Worm (Caenorhabditis elegans) whole organism, L4 larva: ENCODE data around the gene F31E3.6.

ENCODE experiments used
- F10B5.3 ChIP-seq: sonication (generic microtip); optimal IDR thresholded peaks from 2 replicates; lab custom pipeline; 2016; ENCODE audit warnings: mild to moderate bottlenecking, missing genetic modification characterization, missing compliant biosample characterization
- F44E2.7 ChIP-seq: fragments of 200-800 bp; sonication (Bioruptor generic); IDR thresholded peaks from 2 replicates; pipeline ENCODE4 v2.1.2; 2022; ENCODE audit warnings: missing genetic modification characterization, missing compliant biosample characterization
- R02D3.7 ChIP-seq: fragments of 150-350 bp; sonication (generic microtip); optimal IDR thresholded peaks from 3 replicates; lab custom pipeline; 2014; ENCODE audit warnings: missing biosample characterization, missing genetic modification characterization
- T20F7.1 ChIP-seq: fragments of 200-800 bp; sonication (Bioruptor generic); optimal IDR thresholded peaks from 2 replicates; lab custom pipeline; 2018; ENCODE audit warnings: mild to moderate bottlenecking, missing genetic modification characterization, missing compliant biosample characterization
- Y48G9A.11 ChIP-seq: fragments of 200-800 bp; sonication (Bioruptor generic); IDR thresholded peaks from 2 replicates; pipeline ENCODE4 v1.3.6; 2022; ENCODE audit warnings: missing genetic modification reagents, missing genetic modification characterization, missing compliant biosample characterization
- ZK546.5 ChIP-seq, 2 experiments: sonication (generic microtip); optimal IDR thresholded peaks; 2 replicates each; lab custom pipeline; 2017; ENCODE audit warnings: missing biosample characterization in 2 of 2, missing genetic modification characterization in 2 of 2
- arid-1 ChIP-seq: fragments of 200-800 bp; sonication (Bioruptor generic); conservative IDR thresholded peaks from 2 replicates; pipeline ENCODE4 v1.3.6; 2022; ENCODE audit warnings: missing genetic modification reagents, missing genetic modification characterization, missing compliant biosample characterization
- daf-16 ChIP-seq, 3 experiments: sonication (generic microtip); optimal IDR thresholded peaks; 2 replicates each; lab custom pipeline; 2016 to 2017; ENCODE audit warnings: missing genetic modification characterization in 3 of 3, missing genetic modification reagents in 3 of 3, mild to moderate bottlenecking in 2 of 3, missing compliant biosample characterization in 2 of 3, missing biosample characterization in 1 of 3, moderate library complexity in 1 of 3
- dmd-6 ChIP-seq: fragments of 200-800 bp; sonication (Bioruptor generic); IDR thresholded peaks from 2 replicates; pipeline ENCODE4 v1.3.6; 2022; ENCODE audit warnings: missing genetic modification reagents, missing genetic modification characterization, missing compliant biosample characterization
- dmd-9 ChIP-seq: fragments of 200-800 bp; sonication (Bioruptor generic); IDR thresholded peaks from 2 replicates; pipeline ENCODE4 v1.3.6; 2022; ENCODE audit warnings: missing genetic modification reagents, missing genetic modification characterization, missing compliant biosample characterization
- dpl-1 ChIP-seq: fragments of 150-350 bp; optimal IDR thresholded peaks from 2 replicates; lab custom pipeline; 2014; ENCODE audit warnings: missing biosample characterization, missing genetic modification reagents, missing genetic modification characterization
- egl-43 ChIP-seq: fragments of 200-800 bp; sonication (Bioruptor generic); IDR thresholded peaks from 2 replicates; pipeline ENCODE4 v1.3.6; 2022; ENCODE audit warnings: missing genetic modification reagents, missing genetic modification characterization, missing compliant biosample characterization
- fos-1 ChIP-seq: fragments of 150-350 bp; optimal IDR thresholded peaks from 2 replicates; lab custom pipeline; 2014; ENCODE audit warnings: missing biosample characterization, missing genetic modification characterization
- gei-8 ChIP-seq: fragments of 200-800 bp; sonication (Bioruptor generic); optimal IDR thresholded peaks from 2 replicates; lab custom pipeline; 2018; ENCODE audit warnings: mild to moderate bottlenecking, missing genetic modification characterization, missing compliant biosample characterization
- hlh-11 ChIP-seq: fragments of 200-800 bp; sonication (Bioruptor generic); optimal IDR thresholded peaks from 2 replicates; lab custom pipeline; 2018; ENCODE audit warnings: mild to moderate bottlenecking, missing genetic modification characterization, missing compliant biosample characterization
- hlh-30 ChIP-seq: sonication (generic microtip); optimal IDR thresholded peaks from 2 replicates; lab custom pipeline; 2017; ENCODE audit warnings: antibody characterized with exemption, mild to moderate bottlenecking, missing genetic modification characterization, missing compliant biosample characterization; ENCODE audit not compliant: insufficient read depth
- hmg-1.1 ChIP-seq: fragments of 200-800 bp; sonication (Bioruptor generic); IDR thresholded peaks from 2 replicates; pipeline ENCODE4 v1.3.6; 2022; ENCODE audit warnings: missing genetic modification reagents, missing genetic modification characterization, missing compliant biosample characterization
- lin-1 ChIP-seq: fragments of 200-800 bp; sonication (Bioruptor generic); IDR thresholded peaks from 2 replicates; pipeline ENCODE4 v1.3.6; 2022; ENCODE audit warnings: missing genetic modification reagents, missing genetic modification characterization, missing compliant biosample characterization
- lin-13 ChIP-seq: fragments of 150-350 bp; optimal IDR thresholded peaks from 2 replicates; lab custom pipeline; 2014; ENCODE audit warnings: missing biosample characterization, missing genetic modification reagents, missing genetic modification characterization
- lin-15B ChIP-seq: fragments of 150-350 bp; sonication (generic microtip); optimal IDR thresholded peaks from 3 replicates; lab custom pipeline; 2014; ENCODE audit warnings: missing biosample characterization, missing genetic modification characterization
- lin-29 ChIP-seq: fragments of 200-800 bp; sonication (Bioruptor generic); IDR thresholded peaks from 2 replicates; pipeline ENCODE4 v1.3.6; 2022; ENCODE audit warnings: missing genetic modification reagents, missing genetic modification characterization, missing compliant biosample characterization
- lsy-2 ChIP-seq, 2 experiments: fragments of 150-350 bp in 1 of 2; sonication (generic microtip) in 1 of 2; optimal IDR thresholded peaks; 2 replicates each; lab custom pipeline; 2014 to 2017; ENCODE audit warnings: missing biosample characterization in 2 of 2, missing genetic modification characterization in 2 of 2
- madf-5 ChIP-seq, 2 experiments: fragments of 200-800 bp; sonication (Bioruptor generic); IDR thresholded peaks; 2 replicates each; pipeline ENCODE4 v1.3.6; 2022; ENCODE audit warnings: missing compliant biosample characterization in 2 of 2, missing genetic modification characterization in 2 of 2
- madf-9 ChIP-seq: fragments of 200-800 bp; sonication (Bioruptor generic); conservative IDR thresholded peaks from 2 replicates; pipeline ENCODE4 v1.3.6; 2022; ENCODE audit warnings: missing genetic modification reagents, missing genetic modification characterization, missing compliant biosample characterization
- mdt-29 ChIP-seq: fragments of 200-800 bp; sonication (Bioruptor generic); IDR thresholded peaks from 2 replicates; pipeline ENCODE4 v1.3.6; 2022; ENCODE audit warnings: missing genetic modification reagents, missing genetic modification characterization, missing compliant biosample characterization
- mep-1 ChIP-seq: fragments of 150-350 bp; sonication (generic microtip); optimal IDR thresholded peaks from 3 replicates; lab custom pipeline; 2014; ENCODE audit warnings: missing biosample characterization, missing genetic modification characterization
- mes-2 ChIP-seq: sonication (generic microtip); optimal IDR thresholded peaks from 2 replicates; lab custom pipeline; 2016; ENCODE audit warnings: missing genotype, mild to moderate bottlenecking, missing genetic modification characterization, missing compliant biosample characterization; ENCODE audit not compliant: poor library complexity, severe bottlenecking
- mxl-2 ChIP-seq: fragments of 200-800 bp; sonication (Bioruptor generic); conservative IDR thresholded peaks from 2 replicates; pipeline ENCODE4 v1.3.6; 2022; ENCODE audit warnings: missing genetic modification reagents, missing genetic modification characterization, missing compliant biosample characterization
- mxl-3 ChIP-seq: fragments of 200-800 bp; sonication (Bioruptor generic); optimal IDR thresholded peaks from 2 replicates; lab custom pipeline; 2018; ENCODE audit warnings: mild to moderate bottlenecking, missing genetic modification characterization, missing compliant biosample characterization
- nhr-102 ChIP-seq: sonication (generic microtip); optimal IDR thresholded peaks from 2 replicates; lab custom pipeline; 2016; ENCODE audit warnings: mild to moderate bottlenecking, missing genetic modification characterization, moderate library complexity, missing compliant biosample characterization
- nhr-11 ChIP-seq: fragments of 150-350 bp; optimal IDR thresholded peaks from 2 replicates; lab custom pipeline; 2014; ENCODE audit warnings: missing biosample characterization, missing genetic modification characterization
- nhr-111 ChIP-seq: fragments of 200-800 bp; sonication (Bioruptor generic); optimal IDR thresholded peaks from 2 replicates; lab custom pipeline; 2018; ENCODE audit warnings: mild to moderate bottlenecking, missing genetic modification characterization, missing compliant biosample characterization
- nhr-28 ChIP-seq: fragments of 150-350 bp; optimal IDR thresholded peaks from 2 replicates; lab custom pipeline; 2014; ENCODE audit warnings: missing biosample characterization, missing genetic modification characterization
- pha-4 ChIP-seq, 2 experiments: fragments of 150-350 bp in 1 of 2; fragments of 200-800 bp in 1 of 2; sonication (Bioruptor generic) in 1 of 2; IDR thresholded peaks in 1 of 2; optimal IDR thresholded peaks in 1 of 2; 2 replicates each; pipeline versions ENCODE4 v1.3.6 to Lab custom; 2014 to 2022; ENCODE audit warnings: missing genetic modification characterization in 2 of 2, missing genetic modification reagents in 2 of 2, missing biosample characterization in 1 of 2, missing compliant biosample characterization in 1 of 2
- pqm-1 ChIP-seq: sonication (generic microtip); optimal IDR thresholded peaks from 2 replicates; lab custom pipeline; 2017; ENCODE audit warnings: missing biosample characterization, missing genetic modification characterization
- set-16 ChIP-seq: fragments of 200-800 bp; sonication (Bioruptor generic); IDR thresholded peaks from 2 replicates; pipeline ENCODE4 v1.3.6; 2022; ENCODE audit warnings: missing genetic modification reagents, missing genetic modification characterization, missing compliant biosample characterization
- snpc-1.2 ChIP-seq: fragments of 200-800 bp; sonication (Bioruptor generic); IDR thresholded peaks from 2 replicates; pipeline ENCODE4 v1.3.6; 2022; ENCODE audit warnings: missing genetic modification reagents, missing genetic modification characterization, missing compliant biosample characterization
- snpc-4 ChIP-seq: fragments of 150-350 bp; optimal IDR thresholded peaks from 2 replicates; lab custom pipeline; 2014; ENCODE audit warnings: missing biosample characterization, missing genetic modification characterization
- spr-1 ChIP-seq: sonication (generic microtip); optimal IDR thresholded peaks from 2 replicates; lab custom pipeline; 2016; ENCODE audit warnings: mild to moderate bottlenecking, missing genetic modification characterization, missing compliant biosample characterization
- spr-3 ChIP-seq: fragments of 200-800 bp; sonication (Bioruptor generic); optimal IDR thresholded peaks from 2 replicates; lab custom pipeline; 2018; ENCODE audit warnings: mild to moderate bottlenecking, missing genetic modification characterization, missing compliant biosample characterization
- tag-97 ChIP-seq: fragments of 200-800 bp; sonication (Bioruptor generic); IDR thresholded peaks from 2 replicates; pipeline ENCODE4 v1.3.6; 2022; ENCODE audit warnings: missing genetic modification characterization, missing compliant biosample characterization
- unc-130 ChIP-seq: sonication (generic microtip); optimal IDR thresholded peaks from 2 replicates; lab custom pipeline; 2016; ENCODE audit warnings: missing genetic modification reagents, missing genetic modification characterization, missing compliant biosample characterization
- unc-62 ChIP-seq, 3 experiments: fragments of 150-350 bp in 1 of 3; sonication (generic microtip); optimal IDR thresholded peaks in 2 of 3; peaks in 1 of 3; 1 replicate in 1 of 3; 2 replicates in 2 of 3; lab custom pipeline; 2014 to 2017; ENCODE audit warnings: missing biosample characterization in 3 of 3, missing genetic modification characterization in 3 of 3, missing genetic modification reagents in 3 of 3, missing genotype in 1 of 3
- zag-1 ChIP-seq: fragments of 150-350 bp; optimal IDR thresholded peaks from 2 replicates; lab custom pipeline; 2014; ENCODE audit warnings: missing biosample characterization, missing genetic modification characterization
- ztf-7 ChIP-seq: fragments of 150-350 bp; optimal IDR thresholded peaks from 2 replicates; lab custom pipeline; 2014; ENCODE audit warnings: missing biosample characterization, missing genetic modification characterization

F31E3.6 gene

ce11 chrIII:7021156-7021637 lies 39.3 kb downstream of the F31E3.6 start, which contains the start of gene rfl-1 (continued):
- TF ChIP-seq hlh-30 (tag; lab: Kevin White, UChicago), result no peak
- TF ChIP-seq ztf-7 (tag; lab: Kevin White, UChicago), result no peak
- no peak for TF ChIP-seq dmd-9
- no peak for TF ChIP-seq dmd-6 (GFP tag; lab: Robert Waterston, UW)
- TF ChIP-seq dpl-1 (GFP tag; lab: Kevin White, UChicago), result peak; percentile 67
- TF ChIP-seq Y48G9A.11 (GFP tag; lab: Robert Waterston, UW), result peak; percentile 98
- TF ChIP-seq pqm-1 (tag; lab: Kevin White, UChicago), result no peak
- peak; percentile 97 for TF ChIP-seq T20F7.1
- TF ChIP-seq nhr-111 (GFP tag; lab: Kevin White, UChicago), result no peak
- no peak for TF ChIP-seq mdt-29 (GFP tag; lab: Robert Waterston, UW)
- peak; percentile 65 for TF ChIP-seq mes-2 (tag; lab: Kevin White, UChicago)
- no peak for TF ChIP-seq snpc-4 (tag; lab: Kevin White, UChicago)
- peak in 1 of 2 experiments; percentile 81 for TF ChIP-seq unc-62 (GFP tag; optimal IDR thresholded peaks at IDR 0.05 in 1 of 2; lab: Kevin White, UChicago)
- no peak for TF ChIP-seq unc-62 (tag; optimal IDR thresholded peaks at IDR 0.05; lab: Kevin White, UChicago)
- TF ChIP-seq hmg-1.1 (GFP tag; lab: Robert Waterston, UW), result peak; percentile 25; the same call in 1 of the 2 replicates
- TF ChIP-seq spr-1, result no peak
- no peak for TF ChIP-seq F44E2.7 (GFP tag; lab: Robert Waterston, UW)
- peak in 1 of 2 experiments; percentile 83 for TF ChIP-seq lsy-2 (tag; optimal IDR thresholded peaks at IDR 0.05; lab: Kevin White, UChicago)
- no peak for TF ChIP-seq unc-130
- peak; percentile 67 for TF ChIP-seq R02D3.7 (tag; lab: Kevin White, UChicago)
- TF ChIP-seq mep-1 (tag; lab: Kevin White, UChicago), result peak; percentile 19
- no peak for TF ChIP-seq zag-1 (tag; lab: Kevin White, UChicago)
- TF ChIP-seq snpc-1.2, result no peak
- TF ChIP-seq lin-29 (GFP tag; lab: Robert Waterston, UW), result no peak
- peak; percentile 2 for TF ChIP-seq hlh-11 (tag; lab: Kevin White, UChicago)

ce11 chrIII:7025839-7026238 lies 44.0 kb downstream of the F31E3.6 start:
- TF ChIP-seq spr-3 (GFP tag; lab: Kevin White, UChicago), result no peak
- 0 out of 2 replicates have a peak, but pooled peaks have one; percentile 37 for TF ChIP-seq egl-43 (GFP tag; lab: Robert Waterston, UW)
- no peak for TF ChIP-seq ZK546.5 (tag; optimal IDR thresholded peaks at IDR 0.05; lab: Kevin White, UChicago)
- peak; percentile 98 for TF ChIP-seq set-16 (GFP tag; lab: Robert Waterston, UW)
- TF ChIP-seq mxl-2, result peak; percentile 55; the same call in 1 of the 2 replicates
- no peak for TF ChIP-seq dmd-9
- no peak for TF ChIP-seq nhr-28 (tag; lab: Kevin White, UChicago)
- TF ChIP-seq mxl-3 (GFP tag; lab: Kevin White, UChicago), result no peak
- TF ChIP-seq lin-15B (tag; lab: Kevin White, UChicago), result no peak
- TF ChIP-seq pha-4 (GFP tag; IDR thresholded peaks at IDR 0.05; lab: Robert Waterston, UW), result peak; percentile 66; the same call in 1 of the 2 replicates
- no peak for TF ChIP-seq pha-4 (tag; optimal IDR thresholded peaks at IDR 0.05; lab: Kevin White, UChicago)

- no peak for TF ChIP-seq madf-9 (GFP tag; lab: Robert Waterston, UW)
- no peak for TF ChIP-seq lin-13 (GFP tag; lab: Kevin White, UChicago)
- TF ChIP-seq lsy-2 (tag; optimal IDR thresholded peaks at IDR 0.05; lab: Kevin White, UChicago), result no peak
- no peak for TF ChIP-seq lin-1
- no peak for TF ChIP-seq madf-5 (GFP tag; IDR thresholded peaks at IDR 0.05; lab: Robert Waterston, UW)
- TF ChIP-seq nhr-11 (tag; lab: Kevin White, UChicago), result no peak
- TF ChIP-seq daf-16 (GFP tag; optimal IDR thresholded peaks at IDR 0.05; lab: Kevin White, UChicago), result no peak
- no peak for TF ChIP-seq daf-16 (tag; optimal IDR thresholded peaks at IDR 0.05; lab: Kevin White, UChicago)
- no peak for TF ChIP-seq zag-1 (tag; lab: Kevin White, UChicago)
- no peak for TF ChIP-seq spr-3 (GFP tag; lab: Kevin White, UChicago)
- no peak for TF ChIP-seq gei-8
- TF ChIP-seq nhr-111 (GFP tag; lab: Kevin White, UChicago), result no peak
- no peak for TF ChIP-seq mxl-3 (GFP tag; lab: Kevin White, UChicago)
- no peak for TF ChIP-seq nhr-102 (tag; lab: Kevin White, UChicago)
- no peak for TF ChIP-seq F10B5.3 (tag; lab: Kevin White, UChicago)
- TF ChIP-seq mxl-2, result no peak
- no peak for TF ChIP-seq unc-130
- TF ChIP-seq arid-1 (GFP tag; lab: Robert Waterston, UW), result no peak
- no peak for TF ChIP-seq tag-97 (GFP tag; lab: Robert Waterston, UW)
- no peak for TF ChIP-seq fos-1 (tag; lab: Kevin White, UChicago)
Measured at ce11 chrIII:7029105-7029504, 47.2 kb downstream of the F31E3.6 start, which contains the start of gene cyk-1. cyk-1 (minus strand) TSS chrIII:7029205.
